Worm (Caenorhabditis elegans): ENCODE results near the gene T09F5.20.

- no peak for TF ChIP-seq ztf-11 (tag; optimal IDR thresholded peaks at IDR 0.05)
- TF ChIP-seq nhr-23 (tag; optimal IDR thresholded peaks at IDR 0.05), result no peak
- no peak for TF ChIP-seq F13H6.1 (tag; optimal IDR thresholded peaks at IDR 0.05)
- no peak for TF ChIP-seq sem-4 (tag; optimal IDR thresholded peaks at IDR 0.05)
- no peak for TF ChIP-seq ama-1 (optimal IDR thresholded peaks at IDR 0.05)
- TF ChIP-seq mbf-1 (tag; optimal IDR thresholded peaks at IDR 0.05), result no peak
Measured at ce11 chrV:15153277-15153676, 5.6 kb upstream of the T09F5.20 start, which contains the start of gene srh-55.

Measured in whole organism, L2 larva.